Worm (Caenorhabditis elegans) whole organism, L3 larva: ENCODE measurements around the gene gly-20.

Experiments used
- R02D3.7 ChIP-seq: fragments of 150-350 bp; optimal IDR thresholded peaks from 2 replicates; lab custom pipeline; 2014; ENCODE audit warnings: missing biosample characterization, missing genetic modification characterization
- ama-1 ChIP-seq: fragments of 150-350 bp; optimal IDR thresholded peaks from 2 replicates; lab custom pipeline; 2018
- ceh-16 ChIP-seq: sonication (generic microtip); optimal IDR thresholded peaks from 2 replicates; lab custom pipeline; 2017; ENCODE audit warnings: missing biosample characterization, missing genetic modification characterization
- ceh-28 ChIP-seq: fragments of 150-350 bp; optimal IDR thresholded peaks from 2 replicates; lab custom pipeline; 2014; ENCODE audit warnings: missing biosample characterization, missing genetic modification reagents, missing genetic modification characterization
- ceh-82 ChIP-seq: fragments of 150-350 bp; optimal IDR thresholded peaks from 2 replicates; lab custom pipeline; 2014; ENCODE audit warnings: missing biosample characterization, missing genetic modification characterization
- ceh-9 ChIP-seq: sonication (generic microtip); optimal IDR thresholded peaks from 2 replicates; lab custom pipeline; 2018; ENCODE audit warnings: missing biosample characterization, missing genetic modification characterization
- daf-12 ChIP-seq: fragments of 150-350 bp; optimal IDR thresholded peaks from 2 replicates; lab custom pipeline; 2014; ENCODE audit warnings: missing biosample characterization, missing genetic modification reagents, missing genetic modification characterization
- egl-5 ChIP-seq: fragments of 150-350 bp; optimal IDR thresholded peaks from 2 replicates; lab custom pipeline; 2017; ENCODE audit warnings: missing biosample characterization, missing genetic modification reagents, missing genetic modification characterization, inconsistent platforms
- elt-1 ChIP-seq: fragments of 150-350 bp; optimal IDR thresholded peaks from 2 replicates; lab custom pipeline; 2014; ENCODE audit warnings: missing biosample characterization, missing genetic modification characterization
- eor-1 ChIP-seq, 2 experiments: fragments of 150-350 bp; optimal IDR thresholded peaks; 2 replicates each; lab custom pipeline; 2014 to 2018; ENCODE audit warnings: missing biosample characterization in 2 of 2, missing genetic modification characterization in 2 of 2
- fkh-2 ChIP-seq: fragments of 150-350 bp; optimal IDR thresholded peaks from 2 replicates; lab custom pipeline; 2014; ENCODE audit warnings: missing biosample characterization, missing genetic modification reagents, missing genetic modification characterization
- fos-1 ChIP-seq: fragments of 150-350 bp; optimal IDR thresholded peaks from 2 replicates; lab custom pipeline; 2014; ENCODE audit warnings: missing biosample characterization, missing genetic modification characterization
- jun-1 ChIP-seq: fragments of 150-350 bp; optimal IDR thresholded peaks from 2 replicates; lab custom pipeline; 2014; ENCODE audit warnings: missing biosample characterization, missing genetic modification reagents, missing genetic modification characterization
- lin-15B ChIP-seq: fragments of 150-350 bp; optimal IDR thresholded peaks from 2 replicates; lab custom pipeline; 2014; ENCODE audit warnings: missing biosample characterization, missing genetic modification characterization
- lsy-12 ChIP-seq: sonication (generic microtip); optimal IDR thresholded peaks from 2 replicates; lab custom pipeline; 2016; ENCODE audit warnings: mild to moderate bottlenecking, missing genetic modification characterization, missing compliant biosample characterization
- mdl-1 ChIP-seq: fragments of 150-350 bp; optimal IDR thresholded peaks from 2 replicates; lab custom pipeline; 2014; ENCODE audit warnings: missing biosample characterization, missing genetic modification characterization
- mml-1 ChIP-seq: fragments of 150-350 bp; sonication (generic microtip); optimal IDR thresholded peaks from 3 replicates; lab custom pipeline; 2014; ENCODE audit warnings: missing biosample characterization, missing genetic modification characterization
- nhr-11 ChIP-seq: fragments of 150-350 bp; optimal IDR thresholded peaks from 2 replicates; lab custom pipeline; 2014; ENCODE audit warnings: missing biosample characterization, missing genetic modification characterization
- nhr-12 ChIP-seq: fragments of 150-350 bp; optimal IDR thresholded peaks from 2 replicates; lab custom pipeline; 2014; ENCODE audit warnings: missing biosample characterization, missing genetic modification characterization
- nhr-23 ChIP-seq: fragments of 150-350 bp; optimal IDR thresholded peaks from 2 replicates; lab custom pipeline; 2014; ENCODE audit warnings: missing biosample characterization, missing genetic modification reagents, missing genetic modification characterization
- nhr-237 ChIP-seq: fragments of 150-350 bp; optimal IDR thresholded peaks from 2 replicates; lab custom pipeline; 2014; ENCODE audit warnings: missing biosample characterization, missing genetic modification characterization
- nhr-25 ChIP-seq: sonication (generic microtip); optimal IDR thresholded peaks from 2 replicates; lab custom pipeline; 2017; ENCODE audit warnings: missing biosample characterization, missing genetic modification characterization
- nhr-28 ChIP-seq: fragments of 150-350 bp; optimal IDR thresholded peaks from 2 replicates; lab custom pipeline; 2014; ENCODE audit warnings: missing biosample characterization, missing genetic modification characterization
- nhr-43 ChIP-seq: sonication (generic microtip); optimal IDR thresholded peaks from 2 replicates; lab custom pipeline; 2016; ENCODE audit warnings: mild to moderate bottlenecking, missing genetic modification characterization, missing compliant biosample characterization; ENCODE audit not compliant: poor library complexity, severe bottlenecking
- nhr-77 ChIP-seq: fragments of 150-350 bp; optimal IDR thresholded peaks from 2 replicates; lab custom pipeline; 2014; ENCODE audit warnings: missing biosample characterization, missing genetic modification characterization
- pha-4 ChIP-seq: fragments of 150-350 bp; optimal IDR thresholded peaks from 2 replicates; lab custom pipeline; 2014; ENCODE audit warnings: missing biosample characterization, missing genetic modification reagents, missing genetic modification characterization
- pqm-1 ChIP-seq: fragments of 150-350 bp; optimal IDR thresholded peaks from 2 replicates; lab custom pipeline; 2017; ENCODE audit warnings: missing biosample characterization, missing genetic modification characterization, inconsistent platforms
- sea-2 ChIP-seq: fragments of 150-350 bp; sonication (generic microtip); optimal IDR thresholded peaks from 4 replicates; lab custom pipeline; 2014; ENCODE audit warnings: missing biosample characterization, missing genetic modification reagents, missing genetic modification characterization
- skn-1 ChIP-seq: fragments of 150-350 bp; optimal IDR thresholded peaks from 2 replicates; lab custom pipeline; 2014; ENCODE audit warnings: missing biosample characterization, missing genetic modification characterization
- snpc-4 ChIP-seq: fragments of 150-350 bp; optimal IDR thresholded peaks from 2 replicates; lab custom pipeline; 2014; ENCODE audit warnings: missing biosample characterization, missing genetic modification characterization
- tbx-2 ChIP-seq: sonication (generic microtip); optimal IDR thresholded peaks from 2 replicates; lab custom pipeline; 2016; ENCODE audit warnings: mild to moderate bottlenecking, missing genetic modification characterization, missing compliant biosample characterization
- unc-39 ChIP-seq: sonication (generic microtip); optimal IDR thresholded peaks from 4 replicates; lab custom pipeline; 2017; ENCODE audit warnings: missing biosample characterization, missing genetic modification characterization
- unc-62 ChIP-seq: fragments of 150-350 bp; sonication (generic microtip); optimal IDR thresholded peaks from 4 replicates; lab custom pipeline; 2014; ENCODE audit warnings: missing biosample characterization, missing genetic modification reagents, missing genetic modification characterization

Gene gly-20

DNA sequence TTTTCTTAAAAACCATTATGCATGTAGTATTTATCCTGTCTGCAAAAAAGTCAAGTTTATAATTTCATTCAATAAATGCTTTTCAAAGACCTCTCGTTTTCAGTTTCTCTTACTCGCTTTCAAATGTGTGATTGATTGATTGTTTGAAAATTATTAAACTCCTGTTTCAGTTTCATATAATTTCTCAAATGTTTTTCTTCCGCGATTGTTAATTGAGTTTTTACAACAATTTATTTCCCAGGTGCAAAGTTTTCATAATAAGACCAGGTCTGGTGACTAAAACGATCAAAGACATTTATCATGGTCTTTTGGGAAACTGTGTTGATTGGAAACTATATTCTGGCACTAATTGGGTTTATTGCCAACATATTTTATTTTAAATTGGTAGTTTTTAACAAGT, 12.0 kb downstream of the gly-20 start, which contains the start of gene T03F7.6:
TSS of gene T03F7.6 (plus strand) at position 301 of the 400 bp plus-strand sequence.
- no peak for TF ChIP-seq nhr-43 (tag; lab: Kevin White, UChicago)
- no peak for TF ChIP-seq eor-1 (tag; optimal IDR thresholded peaks at IDR 0.05; lab: Kevin White, UChicago)
- TF ChIP-seq unc-62 (GFP tag; lab: Kevin White, UChicago), result no peak
- no peak for TF ChIP-seq R02D3.7 (tag; lab: Kevin White, UChicago)
- TF ChIP-seq lin-15B, result no peak
- TF ChIP-seq tbx-2 (tag; lab: Kevin White, UChicago), result no peak
- TF ChIP-seq elt-1 (tag; lab: Kevin White, UChicago), result no peak
- TF ChIP-seq jun-1 (tag; lab: Kevin White, UChicago), result no peak
- no peak for TF ChIP-seq fos-1
- TF ChIP-seq nhr-237 (tag; lab: Kevin White, UChicago), result no peak
- TF ChIP-seq ceh-82 (tag; lab: Kevin White, UChicago), result no peak
- TF ChIP-seq snpc-4 (tag; lab: Kevin White, UChicago), result no peak
- TF ChIP-seq nhr-77, result no peak
- TF ChIP-seq unc-39, result no peak

DNA sequence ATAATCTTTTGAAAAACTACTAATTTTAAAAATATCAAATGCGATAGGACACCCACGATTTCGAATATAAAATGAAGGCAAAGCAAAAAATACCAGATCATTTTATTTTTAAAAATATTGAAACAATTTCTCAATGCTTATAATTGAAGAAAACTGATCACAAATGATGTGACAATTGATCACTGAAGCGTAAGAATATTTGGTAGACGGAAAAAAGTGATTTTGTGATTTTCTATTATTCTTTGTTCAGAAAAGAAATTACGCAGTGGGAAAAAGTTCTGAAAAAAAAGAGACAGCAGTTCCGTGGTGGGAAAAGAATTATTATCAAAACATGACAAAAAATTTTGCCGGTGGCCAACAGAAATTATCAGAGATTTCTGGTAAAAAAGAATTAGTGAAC, 16.3 kb downstream of the gly-20 start, which contains the start of gene T03F7.5:
TSS of gene T03F7.5 (minus strand) at position 101 of the 400 bp plus-strand sequence.
- TF ChIP-seq snpc-4 (tag; lab: Kevin White, UChicago) (no peak), eor-1 (tag; optimal IDR thresholded peaks at IDR 0.05; lab: Kevin White, UChicago) (no peak), mml-1 (no peak), lin-15B (no peak), R02D3.7 (tag; lab: Kevin White, UChicago) (no peak), pqm-1 (tag; lab: Kevin White, UChicago) (no peak), nhr-11 (tag; lab: Kevin White, UChicago) (no peak), ceh-9 (tag; lab: Kevin White, UChicago) (no peak), nhr-12 (no peak), pha-4 (tag; lab: Kevin White, UChicago) (no peak), ama-1 (no peak), fkh-2 (tag; lab: Kevin White, UChicago) (no peak), ceh-28 (no peak)

DNA sequence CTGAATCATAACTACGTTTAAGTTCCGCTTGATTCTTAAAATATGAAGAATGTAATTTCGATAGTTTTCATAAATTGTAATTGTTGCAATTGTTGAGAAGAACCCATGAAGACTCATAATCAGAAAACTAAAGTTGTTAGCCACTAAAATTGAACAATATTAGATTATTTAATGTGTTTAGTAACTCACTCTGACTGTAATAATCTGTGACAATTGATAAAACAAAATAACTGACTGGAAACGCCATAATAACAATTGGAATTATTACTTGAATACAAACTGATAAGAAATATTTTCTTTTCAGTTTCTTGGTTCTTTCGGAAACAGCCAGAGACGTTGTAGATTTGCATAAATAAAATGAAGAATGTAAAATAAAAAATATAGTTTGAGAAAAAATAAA, 17.0 kb downstream of the gly-20 start:
- TF ChIP-seq unc-39, result no peak
- no peak for TF ChIP-seq R02D3.7 (tag; lab: Kevin White, UChicago)
- TF ChIP-seq lsy-12 (tag; lab: Kevin White, UChicago), result no peak
- no peak for TF ChIP-seq unc-62 (GFP tag; lab: Kevin White, UChicago)

DNA sequence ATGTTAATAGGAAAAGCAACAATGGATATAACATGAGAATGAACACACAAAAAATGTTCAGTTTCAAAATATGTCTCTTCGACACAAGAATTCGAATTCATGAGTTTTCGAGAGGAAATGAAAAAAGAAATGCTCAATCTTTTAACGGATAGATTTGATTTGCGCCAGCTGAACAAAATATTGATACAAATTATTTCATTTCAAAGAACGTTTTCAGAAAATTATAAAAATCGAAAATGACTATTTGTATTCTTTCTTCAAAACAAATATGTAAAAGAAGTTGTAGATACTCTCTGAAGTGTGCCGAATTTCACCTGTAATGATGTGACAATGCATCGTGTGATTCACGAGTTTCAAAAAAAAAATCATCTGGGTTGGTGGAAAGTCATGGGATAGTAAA, 18.2 kb downstream of the gly-20 start, which contains the start of gene srh-47:
TSS of gene srh-47 (minus strand) at position 101 of the 400 bp plus-strand sequence.
- TF ChIP-seq daf-12 (tag; lab: Kevin White, UChicago), result no peak
- no peak for TF ChIP-seq nhr-12
- no peak for TF ChIP-seq ceh-28
- TF ChIP-seq nhr-23, result no peak
- TF ChIP-seq egl-5 (tag; lab: Kevin White, UChicago), result no peak
- TF ChIP-seq elt-1 (tag; lab: Kevin White, UChicago), result no peak
- no peak for TF ChIP-seq ama-1
- TF ChIP-seq lin-15B, result no peak
- TF ChIP-seq fkh-2 (tag; lab: Kevin White, UChicago), result no peak
- TF ChIP-seq pha-4 (tag; lab: Kevin White, UChicago), result no peak
- no peak for TF ChIP-seq skn-1 (tag; lab: Kevin White, UChicago)
- no peak for TF ChIP-seq R02D3.7 (tag; lab: Kevin White, UChicago)
- TF ChIP-seq nhr-237 (tag; lab: Kevin White, UChicago), result no peak
- TF ChIP-seq lsy-12 (tag; lab: Kevin White, UChicago), result no peak
- TF ChIP-seq nhr-28 (tag; lab: Kevin White, UChicago), result no peak
- TF ChIP-seq ceh-16 (tag; lab: Kevin White, UChicago), result no peak
- no peak for TF ChIP-seq unc-62 (GFP tag; lab: Kevin White, UChicago)
- no peak for TF ChIP-seq ceh-9 (tag; lab: Kevin White, UChicago)
- TF ChIP-seq nhr-25 (tag; lab: Kevin White, UChicago), result no peak

DNA sequence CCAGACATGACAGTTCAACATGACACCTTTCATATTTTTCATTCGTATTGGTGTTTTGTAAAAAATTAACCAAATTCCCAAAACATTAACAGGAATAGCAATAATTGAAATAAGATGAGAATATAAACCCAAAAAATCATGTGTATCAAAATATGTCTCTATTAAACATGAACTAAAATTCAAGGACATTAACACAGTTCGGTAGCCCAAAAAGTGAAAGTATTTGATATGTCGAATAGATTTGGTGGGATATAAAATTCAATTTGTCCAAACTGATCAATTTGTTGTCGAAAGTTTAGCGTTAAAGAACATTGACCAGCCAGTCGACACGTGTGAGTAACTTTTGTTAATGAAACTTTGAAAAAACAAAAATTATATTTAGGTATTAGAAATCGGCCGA, 20.3 kb downstream of the gly-20 start, which contains the start of gene srh-46:
TSS of gene srh-46 (minus strand) at position 189 of the 400 bp plus-strand sequence.
- TF ChIP-seq ceh-82 (tag; lab: Kevin White, UChicago) (no peak), nhr-28 (tag; lab: Kevin White, UChicago) (no peak), pha-4 (tag; lab: Kevin White, UChicago) (no peak), sea-2 (no peak), nhr-23 (no peak), nhr-77 (no peak), nhr-25 (tag; lab: Kevin White, UChicago) (no peak), mdl-1 (tag; lab: Kevin White, UChicago) (no peak), mml-1 (no peak)
- TF ChIP-seq, all 47 proteins: peak for 0
